Worm (Caenorhabditis elegans) whole organism, L4/young adult: ENCODE measurements around the gene fbxb-51.
"Not testable (repeated sequence)": the region's sequence is repeated elsewhere in the genome, so short reads cannot be mapped to it uniquely, and the experiment has no call there.

ENCODE experiments used
- W03F9.2 ChIP-seq: fragments of 150-350 bp; optimal IDR thresholded peaks from 2 replicates; lab custom pipeline; 2014; ENCODE audit warnings: missing biosample characterization, missing genetic modification characterization
- dao-5 ChIP-seq: sonication (generic microtip); optimal IDR thresholded peaks from 2 replicates; lab custom pipeline; 2016; ENCODE audit warnings: missing genotype, missing genetic modification characterization, moderate library complexity, missing compliant biosample characterization
- him-1 ChIP-seq: sonication (generic microtip); optimal IDR thresholded peaks from 2 replicates; lab custom pipeline; 2016; ENCODE audit warnings: missing genotype, missing genetic modification reagents, missing genetic modification characterization, missing compliant biosample characterization

fbxb-51 gene

ce11 chrII:1550501-1550900 lies at the start of gene fbxb-51, which contains the start of gene fbxb-52:
Gene fbxb-51 (plus strand): TSS chrII:1550712.
Gene fbxb-52 (minus strand): TSS chrII:1550601.
- TF ChIP-seq him-1 = no peak
- no peak for TF ChIP-seq dao-5
- no peak for TF ChIP-seq W03F9.2

ce11 chrII:1500959-1501358 lies 49.6 kb upstream of the fbxb-51 start:
- TF ChIP-seq dao-5 (no peak), W03F9.2 (no peak), him-1 (no peak)

- TF ChIP-seq W03F9.2 = no peak
- no peak for TF ChIP-seq him-1
- no peak for TF ChIP-seq dao-5
Measured at ce11 chrII:1501614-1502355, 48.7 kb upstream of the fbxb-51 start.

- TF ChIP-seq W03F9.2 (no peak), dao-5 (no peak), him-1 (no peak)
Measured at ce11 chrII:1503663-1504062, 46.8 kb upstream of the fbxb-51 start.

ce11 chrII:1504266-1504665 lies 46.2 kb upstream of the fbxb-51 start, which contains the start of gene fdgt-1:
Gene fdgt-1 (plus strand): TSS chrII:1504566.
- TF ChIP-seq him-1 (no peak), W03F9.2 (no peak)

ce11 chrII:1517354-1517753 lies 33.2 kb upstream of the fbxb-51 start, which contains the start of gene math-45:
Gene math-45 (minus strand): TSS chrII:1517454.
- TF ChIP-seq W03F9.2 (no peak), him-1 (no peak), dao-5 (no peak)

- TF ChIP-seq dao-5 = no peak
- TF ChIP-seq W03F9.2 = no peak
- TF ChIP-seq him-1 = no peak
Measured at ce11 chrII:1518914-1519313, 31.6 kb upstream of the fbxb-51 start, which contains the start of gene Y51H7BR.8. Gene Y51H7BR.8 (plus strand): TSS chrII:1519214.

- TF ChIP-seq dao-5 = no peak
- TF ChIP-seq him-1 = peak; percentile 56
- no peak for TF ChIP-seq W03F9.2
Measured at ce11 chrII:1519867-1520266, 30.6 kb upstream of the fbxb-51 start.

- no peak for TF ChIP-seq W03F9.2
- TF ChIP-seq him-1 = no peak
- TF ChIP-seq dao-5 = no peak
Measured at ce11 chrII:1521956-1522355, 28.6 kb upstream of the fbxb-51 start.

- TF ChIP-seq him-1 (no peak), W03F9.2 (no peak), dao-5 (no peak)
Measured at ce11 chrII:1525498-1525897, 25.0 kb upstream of the fbxb-51 start, which contains the start of gene Y51H7BR.7. Gene Y51H7BR.7 (minus strand): TSS chrII:1525598.

- no peak for TF ChIP-seq him-1
Measured at ce11 chrII:1529057-1529456, 21.5 kb upstream of the fbxb-51 start, which contains the start of gene Y51H7BR.4. Gene Y51H7BR.4 (plus strand): TSS chrII:1529357.

- no peak for TF ChIP-seq him-1
- TF ChIP-seq W03F9.2 = no peak
- no peak for TF ChIP-seq dao-5
Measured at ce11 chrII:1535931-1536330, 14.6 kb upstream of the fbxb-51 start, which contains the start of gene fbxb-43. Gene fbxb-43 (plus strand): TSS chrII:1536231.

- TF ChIP-seq dao-5 (no peak), him-1 (no peak), W03F9.2 (no peak)
Measured at ce11 chrII:1537321-1537720, 13.2 kb upstream of the fbxb-51 start, which contains the start of gene fbxb-42. Gene fbxb-42 (plus strand): TSS chrII:1537621.

- no peak for TF ChIP-seq dao-5
- TF ChIP-seq him-1 = no peak
- TF ChIP-seq W03F9.2 = no peak
Measured at ce11 chrII:1538589-1538988, 11.9 kb upstream of the fbxb-51 start, which contains the start of gene fbxb-44. Gene fbxb-44 (plus strand): TSS chrII:1538889.

ce11 chrII:1540628-1541027 lies 9.9 kb upstream of the fbxb-51 start, which contains the start of gene poml-4:
Gene poml-4 (plus strand): TSS chrII:1540928.
- not testable (repeated sequence) for TF ChIP-seq him-1, W03F9.2, dao-5

ce11 chrII:1543182-1543581 lies 7.3 kb upstream of the fbxb-51 start, which contains the start of gene K05F6.4:
Gene K05F6.4 (plus strand): TSS chrII:1543482.
- not testable (repeated sequence) for TF ChIP-seq W03F9.2, dao-5, him-1
